Worm (Caenorhabditis elegans) whole organism, L4 larva: ENCODE data around the gene ttr-49.

Source experiments
- T26A8.4 ChIP-seq: fragments of 200-800 bp; sonication (Bioruptor generic); IDR thresholded peaks from 2 replicates; pipeline ENCODE4 v1.3.6; 2022; ENCODE audit warnings: missing genetic modification characterization, missing compliant biosample characterization
- Y105C5A.15 ChIP-seq: fragments of 200-800 bp; sonication (Bioruptor generic); IDR thresholded peaks from 2 replicates; pipeline ENCODE4 v1.3.6; 2022; ENCODE audit warnings: missing genetic modification characterization, missing compliant biosample characterization
- aly-2 ChIP-seq: sonication (generic microtip); optimal IDR thresholded peaks from 2 replicates; lab custom pipeline; 2018; ENCODE audit warnings: missing biosample characterization, missing genetic modification characterization
- ceh-28 ChIP-seq: fragments of 150-350 bp; optimal IDR thresholded peaks from 2 replicates; lab custom pipeline; 2014; ENCODE audit warnings: missing biosample characterization, missing genetic modification reagents, missing genetic modification characterization
- ceh-62 ChIP-seq: sonication (generic microtip); optimal IDR thresholded peaks from 2 replicates; lab custom pipeline; 2017; ENCODE audit warnings: missing biosample characterization, missing genetic modification characterization
- dpl-1 ChIP-seq: fragments of 150-350 bp; optimal IDR thresholded peaks from 2 replicates; lab custom pipeline; 2014; ENCODE audit warnings: missing biosample characterization, missing genetic modification reagents, missing genetic modification characterization
- fkh-10 ChIP-seq: fragments of 150-350 bp; optimal IDR thresholded peaks from 2 replicates; lab custom pipeline; 2014; ENCODE audit warnings: missing biosample characterization, missing genetic modification reagents, missing genetic modification characterization
- jun-1 ChIP-seq: fragments of 150-350 bp; optimal IDR thresholded peaks from 2 replicates; lab custom pipeline; 2014; ENCODE audit warnings: missing biosample characterization, missing genetic modification reagents, missing genetic modification characterization
- lin-15B ChIP-seq: fragments of 150-350 bp; sonication (generic microtip); optimal IDR thresholded peaks from 3 replicates; lab custom pipeline; 2014; ENCODE audit warnings: missing biosample characterization, missing genetic modification characterization
- mdl-1 ChIP-seq, 2 experiments: fragments of 150-350 bp in 1 of 2; sonication (generic microtip) in 1 of 2; optimal IDR thresholded peaks; 2 replicates each; lab custom pipeline; 2014 to 2017; ENCODE audit warnings: missing biosample characterization in 2 of 2, missing genetic modification characterization in 2 of 2
- nhr-10 ChIP-seq: fragments of 150-350 bp; optimal IDR thresholded peaks from 2 replicates; lab custom pipeline; 2014; ENCODE audit warnings: missing biosample characterization, missing genetic modification characterization
- nhr-237 ChIP-seq: sonication (generic microtip); optimal IDR thresholded peaks from 2 replicates; lab custom pipeline; 2017; ENCODE audit warnings: missing biosample characterization, missing genetic modification characterization
- tra-1 ChIP-seq: fragments of 200-800 bp; sonication (Bioruptor generic); IDR thresholded peaks from 2 replicates; pipeline ENCODE4 v1.3.6; 2022; ENCODE audit warnings: missing genetic modification reagents, missing genetic modification characterization, missing compliant biosample characterization
- unc-130 ChIP-seq: sonication (generic microtip); optimal IDR thresholded peaks from 2 replicates; lab custom pipeline; 2016; ENCODE audit warnings: missing genetic modification reagents, missing genetic modification characterization, missing compliant biosample characterization

DNA sequence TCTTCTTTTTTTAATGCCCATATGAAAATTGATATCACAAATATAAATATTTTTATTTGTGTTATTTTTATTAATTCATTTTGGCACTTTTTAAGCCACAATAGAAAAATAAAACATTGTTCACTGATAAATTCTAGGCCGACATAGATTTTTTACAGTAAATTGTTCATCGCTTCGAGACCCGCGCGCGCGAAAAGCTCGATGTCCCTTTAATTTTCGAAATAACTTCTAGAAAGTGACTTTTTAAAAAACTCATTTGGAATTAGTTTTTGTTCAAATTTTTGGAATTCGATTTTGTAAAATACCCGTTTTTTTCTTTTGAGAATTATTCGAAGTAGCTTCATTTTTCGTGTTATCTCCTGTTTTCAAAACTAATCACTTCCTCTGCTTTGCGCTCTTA, 28.0 kb upstream of the ttr-49 start:
- no peak for TF ChIP-seq tra-1 (GFP tag; lab: Robert Waterston, UW)
- TF ChIP-seq aly-2 (tag; lab: Kevin White, UChicago), result no peak
- no peak for TF ChIP-seq ceh-28 (tag; lab: Kevin White, UChicago)
- no peak for TF ChIP-seq mdl-1 (tag; optimal IDR thresholded peaks at IDR 0.05; lab: Kevin White, UChicago)
- no peak for TF ChIP-seq T26A8.4 (GFP tag; lab: Robert Waterston, UW)
- TF ChIP-seq lin-15B (tag; lab: Kevin White, UChicago), result no peak
- TF ChIP-seq jun-1 (tag; lab: Kevin White, UChicago), result no peak
- TF ChIP-seq nhr-10 (tag; lab: Kevin White, UChicago), result no peak
- TF ChIP-seq unc-130 (GFP tag; lab: Kevin White, UChicago), result no peak
- no peak for TF ChIP-seq ceh-62 (tag; lab: Kevin White, UChicago)
- no peak for TF ChIP-seq dpl-1 (GFP tag; lab: Kevin White, UChicago)
- TF ChIP-seq fkh-10, result no peak
- no peak for TF ChIP-seq nhr-237 (tag; lab: Kevin White, UChicago)
- TF ChIP-seq Y105C5A.15 (GFP tag; lab: Robert Waterston, UW), result no peak
